Fruit fly (Drosophila melanogaster): Measurements from ENCODE around the gene CG44098.

The CG44098 gene

DNA sequence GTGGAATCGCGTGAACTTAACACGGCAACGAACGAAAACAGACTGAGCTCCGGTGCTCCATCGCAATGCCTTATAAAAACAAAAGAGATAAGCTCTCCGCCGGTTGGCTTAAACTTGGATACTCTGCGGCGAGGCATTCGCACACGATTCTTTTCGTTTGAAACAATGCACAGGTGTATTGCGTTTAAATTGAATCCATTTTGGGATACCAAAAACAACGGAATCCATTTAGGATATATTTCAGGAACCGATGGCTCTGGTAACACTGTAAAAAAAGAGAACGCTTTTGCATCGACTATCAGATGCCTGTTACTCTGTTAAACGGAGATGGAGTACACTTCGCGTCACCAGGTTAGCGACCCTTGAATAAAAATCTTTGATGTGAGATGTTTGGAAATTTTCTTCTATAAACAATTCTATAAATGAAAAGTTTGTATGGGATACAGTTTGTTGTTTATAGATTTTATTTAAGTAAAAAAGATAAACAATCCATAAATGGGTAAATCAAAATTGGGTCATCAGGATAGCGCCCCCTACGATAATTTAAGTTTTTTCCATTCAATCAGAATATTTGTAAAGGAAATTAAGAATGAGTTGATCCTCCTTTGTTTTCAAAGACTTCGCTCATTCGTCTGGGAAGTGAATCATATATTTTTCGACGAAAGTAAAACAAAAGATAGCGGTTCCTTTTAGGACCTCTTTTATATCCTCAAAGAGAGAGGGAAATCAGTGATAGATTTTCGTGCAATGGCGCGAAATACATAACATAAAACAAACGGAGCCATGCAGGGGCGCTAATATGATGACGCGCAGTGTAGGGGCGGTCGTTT, 41.0 kb downstream of the CG44098 start, which contains the start of gene Nep2:
Gene Nep2, minus strand, starts transcription at position 51 of the 830 bp plus-strand sequence.
- no peak for TF ChIP-seq CG1620 (GFP tag; optimal IDR thresholded peaks at IDR 0.05)
- no peak for TF ChIP-seq CG12768 (GFP tag; optimal IDR thresholded peaks at IDR 0.05)

DNA sequence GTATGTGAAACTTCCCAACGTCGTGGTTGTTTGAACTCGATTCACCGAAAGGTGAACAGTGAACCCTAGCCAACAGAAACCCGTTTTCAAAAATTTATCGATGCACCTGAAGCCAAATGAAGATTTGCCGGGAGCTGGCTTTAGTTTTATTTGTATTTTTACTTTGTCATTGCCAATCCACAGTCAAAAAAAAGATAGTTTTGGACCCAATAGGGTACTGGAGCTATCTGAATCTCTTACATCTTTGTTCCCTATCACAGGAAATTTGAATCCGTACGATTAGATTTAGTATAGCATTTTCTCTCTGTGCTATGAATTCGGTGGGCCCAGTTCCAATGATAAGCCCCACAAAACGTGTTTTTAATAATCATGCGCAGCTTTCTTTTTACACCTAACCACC, 42.0 kb downstream of the CG44098 start:
- no peak for TF ChIP-seq CG7045 (GFP tag; optimal IDR thresholded peaks at IDR 0.05)
- TF ChIP-seq bab1 (GFP tag; optimal IDR thresholded peaks at IDR 0.05) = no peak
- TF ChIP-seq CG12768 (GFP tag; optimal IDR thresholded peaks at IDR 0.05) = no peak
- no peak for TF ChIP-seq CG14711 (tag; optimal IDR thresholded peaks at IDR 0.05)
- no peak for TF ChIP-seq cic (GFP tag; optimal IDR thresholded peaks at IDR 0.05)
- TF ChIP-seq Hr96 (GFP tag; optimal IDR thresholded peaks at IDR 0.05) = no peak
- TF ChIP-seq cnc (optimal IDR thresholded peaks at IDR 0.05) = no peak
- no peak for TF ChIP-seq ovo (GFP tag; optimal IDR thresholded peaks at IDR 0.05)

DNA sequence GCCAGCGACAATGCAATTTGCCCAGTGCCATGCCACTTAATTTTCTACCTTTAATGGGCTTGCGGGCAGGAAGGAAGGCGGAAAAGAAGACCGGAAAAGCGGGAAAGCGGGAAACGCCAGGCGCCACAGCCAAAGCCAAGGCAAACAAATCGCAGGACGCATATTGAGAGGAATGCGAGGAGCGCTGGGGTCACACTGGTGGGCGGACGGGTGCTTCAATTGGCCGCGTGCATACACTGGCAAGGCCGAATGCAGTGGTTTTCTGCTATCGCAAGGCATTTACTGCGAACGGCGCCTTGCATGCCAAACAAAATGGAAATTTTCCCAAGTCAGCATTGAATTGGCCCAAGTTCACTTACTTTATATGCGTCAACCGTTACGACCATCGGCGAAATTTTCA, 44.5 kb downstream of the CG44098 start:
- TF ChIP-seq cic (GFP tag; optimal IDR thresholded peaks at IDR 0.05) (no peak), kay (GFP tag; ENCODE audit: borderline replicate concordance) (no peak), ovo (GFP tag; optimal IDR thresholded peaks at IDR 0.05) (no peak), tj (GFP tag; optimal IDR thresholded peaks at IDR 0.05) (peak; percentile 65)

dm6 chr3R:4726796-4727195, 46.2 kb downstream of the CG44098 start:
- TF ChIP-seq CG5204 (GFP tag; optimal IDR thresholded peaks at IDR 0.05) (no peak), pad (GFP tag; optimal IDR thresholded peaks at IDR 0.05) (no peak), Hr96 (GFP tag; optimal IDR thresholded peaks at IDR 0.05) (no peak), CG14711 (tag; optimal IDR thresholded peaks at IDR 0.05) (no peak), bab1 (GFP tag; optimal IDR thresholded peaks at IDR 0.05) (no peak), Crg-1 (GFP tag; optimal IDR thresholded peaks at IDR 0.05) (no peak), kay (GFP tag; ENCODE audit: borderline replicate concordance) (no peak), CG12768 (GFP tag; optimal IDR thresholded peaks at IDR 0.05) (no peak), cic (GFP tag; optimal IDR thresholded peaks at IDR 0.05) (no peak), CG11617 (GFP tag; optimal IDR thresholded peaks at IDR 0.05) (no peak), Mnt (GFP tag; optimal IDR thresholded peaks at IDR 0.05) (no peak), CG1620 (GFP tag; optimal IDR thresholded peaks at IDR 0.05) (no peak), CG7045 (GFP tag; optimal IDR thresholded peaks at IDR 0.05) (no peak), ovo (GFP tag; optimal IDR thresholded peaks at IDR 0.05) (no peak), CG7101 (tag; optimal IDR thresholded peaks at IDR 0.05) (no peak), toe (GFP tag; optimal IDR thresholded peaks at IDR 0.05) (no peak)

DNA sequence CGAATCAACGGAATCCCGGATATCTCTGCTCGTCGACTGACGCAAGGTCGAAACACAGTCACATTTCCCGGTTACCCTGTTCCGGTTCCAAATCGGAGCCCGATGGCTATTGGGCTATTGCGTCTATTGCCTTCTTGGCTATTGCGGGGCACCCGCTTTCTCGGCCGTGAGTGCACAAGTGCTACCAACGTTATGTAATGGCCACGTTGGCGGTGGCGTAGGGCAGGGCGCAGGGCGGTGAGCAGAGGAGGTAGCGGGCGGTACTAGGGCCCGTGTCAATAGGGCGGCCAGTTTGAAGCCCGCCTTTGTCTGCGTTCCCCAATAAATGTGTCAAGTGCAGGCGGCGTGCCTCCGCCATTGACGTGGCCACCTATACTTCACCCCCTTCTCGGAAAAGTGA, 46.7 kb downstream of the CG44098 start:
- TF ChIP-seq cic (GFP tag; optimal IDR thresholded peaks at IDR 0.05) (no peak), bab1 (GFP tag; optimal IDR thresholded peaks at IDR 0.05) (no peak), Clk (GFP tag; optimal IDR thresholded peaks at IDR 0.05) (no peak), CG7045 (GFP tag; optimal IDR thresholded peaks at IDR 0.05) (no peak), CG1620 (GFP tag; optimal IDR thresholded peaks at IDR 0.05) (no peak), cnc (optimal IDR thresholded peaks at IDR 0.05) (no peak), CG11617 (GFP tag; optimal IDR thresholded peaks at IDR 0.05) (no peak), toe (GFP tag; optimal IDR thresholded peaks at IDR 0.05) (no peak), CG33017 (tag; optimal IDR thresholded peaks at IDR 0.05) (no peak)

DNA sequence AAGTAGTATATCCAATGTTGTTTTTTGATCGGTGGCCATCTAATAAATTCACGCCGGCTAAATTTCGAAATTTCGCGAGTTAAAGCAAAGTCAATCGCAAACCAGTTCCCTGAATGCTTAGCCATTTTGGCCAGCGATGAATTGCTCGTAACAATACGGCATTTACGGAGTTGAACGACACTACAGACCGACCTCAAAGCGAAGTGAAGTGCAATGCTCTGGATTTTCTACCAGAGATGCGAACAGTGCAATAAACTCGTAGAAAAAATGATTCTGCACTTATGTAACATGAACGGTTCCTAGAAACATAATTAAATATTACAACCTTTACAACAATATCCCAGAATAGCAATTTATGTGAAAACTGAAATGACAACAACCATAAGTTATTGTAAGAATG, 47.6 kb downstream of the CG44098 start:
- TF ChIP-seq ovo (GFP tag; optimal IDR thresholded peaks at IDR 0.05) (no peak), tj (GFP tag; optimal IDR thresholded peaks at IDR 0.05) (no peak), CG1620 (GFP tag; optimal IDR thresholded peaks at IDR 0.05) (no peak), Crg-1 (GFP tag; optimal IDR thresholded peaks at IDR 0.05) (no peak), pad (GFP tag; optimal IDR thresholded peaks at IDR 0.05) (no peak), cnc (optimal IDR thresholded peaks at IDR 0.05) (no peak), CG7045 (GFP tag; optimal IDR thresholded peaks at IDR 0.05) (no peak), kay (GFP tag; ENCODE audit: borderline replicate concordance) (no peak), Hr96 (GFP tag; optimal IDR thresholded peaks at IDR 0.05) (no peak), CG14711 (tag; optimal IDR thresholded peaks at IDR 0.05) (no peak), CG11617 (GFP tag; optimal IDR thresholded peaks at IDR 0.05) (no peak), CG5204 (GFP tag; optimal IDR thresholded peaks at IDR 0.05) (no peak), CG33017 (tag; optimal IDR thresholded peaks at IDR 0.05) (no peak), cic (GFP tag; optimal IDR thresholded peaks at IDR 0.05) (no peak)

DNA sequence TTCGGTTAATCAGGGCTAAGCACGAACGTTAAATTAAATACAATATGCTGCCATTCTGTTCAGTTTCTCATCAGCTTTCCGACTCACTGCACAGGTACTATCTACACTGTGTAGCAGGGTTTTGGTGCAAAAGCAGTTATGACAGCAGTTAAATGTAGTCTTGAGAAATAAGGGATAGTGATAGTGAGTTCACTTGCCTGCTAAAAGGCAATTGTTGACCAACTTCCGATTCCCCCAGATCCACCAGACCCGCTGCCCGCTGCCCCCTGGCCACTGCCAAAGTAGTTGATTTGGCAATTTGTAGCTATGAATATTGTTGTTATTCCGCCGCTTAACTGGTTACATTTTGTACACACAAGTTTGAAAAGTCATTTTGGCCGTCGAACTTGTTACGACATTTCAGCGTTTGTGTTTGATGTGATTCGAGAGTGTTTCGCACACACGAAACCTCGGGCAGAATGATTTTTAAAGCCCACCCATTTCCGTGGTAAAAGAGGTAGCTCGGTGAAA, 48.6 kb downstream of the CG44098 start:
- TF ChIP-seq Crg-1 (GFP tag; optimal IDR thresholded peaks at IDR 0.05) (no peak), CG12768 (GFP tag; optimal IDR thresholded peaks at IDR 0.05) (no peak), Mnt (GFP tag; optimal IDR thresholded peaks at IDR 0.05) (no peak), CG1620 (GFP tag; optimal IDR thresholded peaks at IDR 0.05) (no peak), Clk (GFP tag; optimal IDR thresholded peaks at IDR 0.05) (no peak), cic (GFP tag; optimal IDR thresholded peaks at IDR 0.05) (no peak), toe (GFP tag; optimal IDR thresholded peaks at IDR 0.05) (no peak), CG5204 (GFP tag; optimal IDR thresholded peaks at IDR 0.05) (no peak), ovo (GFP tag; optimal IDR thresholded peaks at IDR 0.05) (no peak), pad (GFP tag; optimal IDR thresholded peaks at IDR 0.05) (no peak), CG11617 (GFP tag; optimal IDR thresholded peaks at IDR 0.05) (no peak), Hr96 (GFP tag; optimal IDR thresholded peaks at IDR 0.05) (no peak)

Data from whole organism, adult.